Worm (Caenorhabditis elegans) whole organism, late embryonic: ENCODE results near the gene T05H10.8.

Source experiments
- C08G9.2 ChIP-seq: sonication (generic microtip); optimal IDR thresholded peaks from 2 replicates; lab custom pipeline; 2016; ENCODE audit warnings: mild to moderate bottlenecking, missing genetic modification characterization, moderate library complexity, missing compliant biosample characterization
- F13H6.1 ChIP-seq: sonication (generic microtip); optimal IDR thresholded peaks from 2 replicates; lab custom pipeline; 2016; ENCODE audit warnings: missing genetic modification characterization, missing compliant biosample characterization
- K02D7.2 ChIP-seq: sonication (generic microtip); optimal IDR thresholded peaks from 2 replicates; lab custom pipeline; 2017; ENCODE audit warnings: mild to moderate bottlenecking, missing genetic modification characterization, missing compliant biosample characterization
- ahr-1 ChIP-seq: sonication (generic microtip); optimal IDR thresholded peaks from 2 replicates; lab custom pipeline; 2016; ENCODE audit warnings: missing genetic modification characterization, missing compliant biosample characterization
- ceh-14 ChIP-seq: sonication (generic microtip); optimal IDR thresholded peaks from 2 replicates; lab custom pipeline; 2016; ENCODE audit warnings: missing genotype, missing genetic modification characterization, missing compliant biosample characterization
- ceh-18 ChIP-seq: sonication (generic microtip); optimal IDR thresholded peaks from 2 replicates; lab custom pipeline; 2016; ENCODE audit warnings: missing genetic modification characterization, missing compliant biosample characterization
- ceh-2 ChIP-seq: sonication (generic microtip); optimal IDR thresholded peaks from 2 replicates; lab custom pipeline; 2016; ENCODE audit warnings: missing genotype, missing genetic modification characterization, missing compliant biosample characterization
- ceh-22 ChIP-seq: sonication (generic microtip); optimal IDR thresholded peaks from 2 replicates; lab custom pipeline; 2017; ENCODE audit warnings: missing biosample characterization, missing genetic modification characterization
- ceh-30 ChIP-seq: fragments of 150-350 bp; optimal IDR thresholded peaks from 2 replicates; lab custom pipeline; 2014; ENCODE audit warnings: missing biosample characterization, missing genetic modification characterization
- ceh-31 ChIP-seq: sonication (generic microtip); optimal IDR thresholded peaks from 2 replicates; lab custom pipeline; 2016; ENCODE audit warnings: missing genetic modification characterization, missing compliant biosample characterization
- ceh-34 ChIP-seq: sonication (generic microtip); optimal IDR thresholded peaks from 2 replicates; lab custom pipeline; 2016; ENCODE audit warnings: mild to moderate bottlenecking, missing genetic modification characterization, missing compliant biosample characterization
- ceh-48 ChIP-seq: sonication (generic microtip); optimal IDR thresholded peaks from 2 replicates; lab custom pipeline; 2016; ENCODE audit warnings: missing genetic modification characterization, inconsistent platforms, missing compliant biosample characterization
- ceh-6 ChIP-seq: fragments of 200-800 bp; sonication (Bioruptor generic); optimal IDR thresholded peaks from 2 replicates; lab custom pipeline; 2018; ENCODE audit warnings: mild to moderate bottlenecking, missing genetic modification characterization, missing compliant biosample characterization
- che-1 ChIP-seq: sonication (generic microtip); optimal IDR thresholded peaks from 2 replicates; lab custom pipeline; 2016; ENCODE audit warnings: mild to moderate bottlenecking, missing genetic modification characterization, missing compliant biosample characterization
- dve-1 ChIP-seq: sonication (generic microtip); optimal IDR thresholded peaks from 2 replicates; lab custom pipeline; 2017; ENCODE audit warnings: antibody characterized with exemption, mild to moderate bottlenecking, missing genetic modification characterization, missing compliant biosample characterization
- elt-2 ChIP-seq: sonication (generic microtip); optimal IDR thresholded peaks from 2 replicates; lab custom pipeline; 2016; ENCODE audit warnings: missing genetic modification reagents, missing genetic modification characterization, missing compliant biosample characterization
- elt-4 ChIP-seq: sonication (generic microtip); optimal IDR thresholded peaks from 2 replicates; lab custom pipeline; 2016; ENCODE audit warnings: missing genetic modification characterization, missing compliant biosample characterization
- ets-4 ChIP-seq: sonication (generic microtip); optimal IDR thresholded peaks from 2 replicates; lab custom pipeline; 2016; ENCODE audit warnings: missing genetic modification characterization, missing compliant biosample characterization
- fax-1 ChIP-seq: sonication (generic microtip); optimal IDR thresholded peaks from 2 replicates; lab custom pipeline; 2016; ENCODE audit warnings: missing genotype, missing genetic modification characterization, missing compliant biosample characterization
- fkh-6 ChIP-seq: sonication (generic microtip); optimal IDR thresholded peaks from 2 replicates; lab custom pipeline; 2016; ENCODE audit warnings: missing genetic modification characterization, missing compliant biosample characterization
- hlh-13 ChIP-seq: fragments of 200-800 bp; sonication (Bioruptor generic); optimal IDR thresholded peaks from 2 replicates; lab custom pipeline; 2018; ENCODE audit warnings: mild to moderate bottlenecking, missing genetic modification characterization, missing compliant biosample characterization
- hlh-30 ChIP-seq: sonication (generic microtip); optimal IDR thresholded peaks from 2 replicates; lab custom pipeline; 2017; ENCODE audit warnings: antibody characterized with exemption, missing genetic modification characterization, missing compliant biosample characterization; ENCODE audit not compliant: insufficient read depth
- hlh-8 ChIP-seq: sonication (generic microtip); optimal IDR thresholded peaks from 2 replicates; lab custom pipeline; 2016; ENCODE audit warnings: missing genotype, missing genetic modification characterization, missing compliant biosample characterization
- lin-11 ChIP-seq: fragments of 200-800 bp; sonication (Bioruptor generic); optimal IDR thresholded peaks from 2 replicates; lab custom pipeline; 2018; ENCODE audit warnings: mild to moderate bottlenecking, missing genetic modification characterization, missing compliant biosample characterization
- mec-3 ChIP-seq: sonication (generic microtip); optimal IDR thresholded peaks from 2 replicates; lab custom pipeline; 2016; ENCODE audit warnings: borderline replicate concordance, missing genetic modification characterization, missing compliant biosample characterization
- nfya-1 ChIP-seq: sonication (generic microtip); optimal IDR thresholded peaks from 2 replicates; lab custom pipeline; 2017; ENCODE audit warnings: missing genetic modification characterization, mild to moderate bottlenecking, missing compliant biosample characterization, antibody characterized with exemption, moderate library complexity
- nhr-11 ChIP-seq: fragments of 150-350 bp; optimal IDR thresholded peaks from 2 replicates; lab custom pipeline; 2014; ENCODE audit warnings: missing biosample characterization, missing genetic modification characterization
- pat-9 ChIP-seq: fragments of 200-800 bp; sonication (Bioruptor generic); optimal IDR thresholded peaks from 2 replicates; lab custom pipeline; 2018; ENCODE audit warnings: mild to moderate bottlenecking, missing genetic modification characterization, moderate library complexity, missing compliant biosample characterization
- pha-2 ChIP-seq: sonication (generic microtip); optimal IDR thresholded peaks from 2 replicates; lab custom pipeline; 2017; ENCODE audit warnings: mild to moderate bottlenecking, missing genetic modification characterization, missing compliant biosample characterization
- pqm-1 ChIP-seq: sonication (generic microtip); optimal IDR thresholded peaks from 2 replicates; lab custom pipeline; 2016; ENCODE audit warnings: missing genetic modification characterization, missing compliant biosample characterization
- ref-2 ChIP-seq: sonication (generic microtip); optimal IDR thresholded peaks from 2 replicates; lab custom pipeline; 2016; ENCODE audit warnings: missing genetic modification characterization, missing compliant biosample characterization
- rnt-1 ChIP-seq: sonication (generic microtip); optimal IDR thresholded peaks from 2 replicates; lab custom pipeline; 2016; ENCODE audit warnings: missing genetic modification characterization, missing compliant biosample characterization
- sdc-2 ChIP-seq: sonication (generic microtip); optimal IDR thresholded peaks from 2 replicates; lab custom pipeline; 2016; ENCODE audit warnings: missing genotype, missing genetic modification characterization, missing compliant biosample characterization
- sox-4 ChIP-seq: sonication (generic microtip); optimal IDR thresholded peaks from 2 replicates; lab custom pipeline; 2017; ENCODE audit warnings: mild to moderate bottlenecking, missing genetic modification characterization, inconsistent platforms, missing compliant biosample characterization
- syd-9 ChIP-seq: sonication (generic microtip); optimal IDR thresholded peaks from 2 replicates; lab custom pipeline; 2016; ENCODE audit warnings: mild to moderate bottlenecking, missing genetic modification characterization, moderate library complexity, missing compliant biosample characterization
- tbx-7 ChIP-seq: sonication (generic microtip); optimal IDR thresholded peaks from 2 replicates; lab custom pipeline; 2016; ENCODE audit warnings: missing genotype, missing genetic modification characterization, missing compliant biosample characterization
- ttx-3 ChIP-seq: sonication (generic microtip); optimal IDR thresholded peaks from 2 replicates; lab custom pipeline; 2016; ENCODE audit warnings: missing genetic modification reagents, missing genetic modification characterization, missing compliant biosample characterization
- unc-3 ChIP-seq, 2 experiments: fragments of 200-800 bp in 1 of 2; sonication (Bioruptor generic) in 1 of 2; sonication (generic microtip) in 1 of 2; conservative IDR thresholded peaks in 1 of 2; optimal IDR thresholded peaks in 1 of 2; 2 replicates each; pipeline versions ENCODE4 v1.3.6 to Lab custom; 2016 to 2022; ENCODE audit warnings: missing compliant biosample characterization in 2 of 2, missing genetic modification characterization in 2 of 2, missing genetic modification reagents in 1 of 2
- unc-42 ChIP-seq: sonication (generic microtip); optimal IDR thresholded peaks from 2 replicates; lab custom pipeline; 2016; ENCODE audit warnings: missing genotype, missing genetic modification characterization, missing compliant biosample characterization
- unc-55 ChIP-seq: sonication (generic microtip); optimal IDR thresholded peaks from 2 replicates; lab custom pipeline; 2017; ENCODE audit warnings: missing biosample characterization, missing genetic modification reagents, missing genetic modification characterization
- unc-86 ChIP-seq: sonication (generic microtip); optimal IDR thresholded peaks from 2 replicates; lab custom pipeline; 2016; ENCODE audit warnings: missing genetic modification characterization, missing compliant biosample characterization
- ztf-16 ChIP-seq: sonication (generic microtip); optimal IDR thresholded peaks from 2 replicates; lab custom pipeline; 2017; ENCODE audit warnings: missing genetic modification characterization, missing compliant biosample characterization

Gene T05H10.8

DNA sequence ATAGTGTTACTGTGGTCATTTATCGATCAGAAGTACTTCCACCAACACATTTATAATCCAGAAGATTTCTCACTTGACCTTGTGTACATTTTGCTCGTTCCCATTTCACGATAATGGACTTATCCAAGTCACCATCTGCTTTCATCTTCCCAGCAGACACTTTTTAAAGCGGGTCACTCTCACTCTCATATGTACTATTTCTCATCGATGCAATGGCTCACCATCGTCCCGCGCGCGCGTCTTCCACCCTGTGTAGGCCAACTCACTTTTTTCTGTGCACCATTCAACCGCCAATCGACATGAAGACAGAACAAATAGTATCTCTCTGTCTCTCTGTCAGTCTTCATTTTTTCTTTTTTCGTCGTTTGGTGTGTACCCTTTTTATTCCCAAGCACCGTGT, 6.7 kb upstream of the T05H10.8 start:
- TF ChIP-seq nhr-11 (tag; lab: Kevin White, UChicago) (no peak), K02D7.2 (tag; lab: Kevin White, UChicago) (no peak), che-1 (tag; lab: Kevin White, UChicago) (no peak), pha-2 (tag; lab: Kevin White, UChicago) (no peak), hlh-13 (no peak), pqm-1 (tag; lab: Kevin White, UChicago) (no peak), ceh-48 (tag; lab: Kevin White, UChicago) (no peak), ref-2 (no peak), fax-1 (tag; lab: Kevin White, UChicago) (no peak)

DNA sequence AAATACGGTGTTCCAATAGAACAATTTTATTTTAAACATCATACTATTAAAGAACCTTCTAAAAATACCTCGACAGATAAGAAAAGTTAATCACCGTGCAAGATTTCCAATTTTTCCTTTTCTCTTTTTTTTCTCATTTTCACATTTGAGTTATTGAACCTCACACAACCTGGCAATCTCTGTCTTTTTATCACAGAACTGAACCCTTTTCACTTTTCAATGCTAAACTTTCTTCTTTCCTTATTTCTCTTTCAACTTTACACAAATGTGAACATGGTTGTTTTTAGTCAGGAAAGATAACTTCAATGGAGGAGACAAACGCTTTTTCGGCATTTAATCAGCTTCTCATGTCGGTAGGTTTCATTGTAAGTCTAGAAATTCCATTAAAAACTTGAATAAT, 6.0 kb upstream of the T05H10.8 start, which contains the start of gene T05H10.4:
Gene T05H10.4 (plus strand): TSS at position 301 of the 400 bp plus-strand sequence.
- TF ChIP-seq tbx-7 (tag; lab: Kevin White, UChicago): no peak
- TF ChIP-seq C08G9.2 (tag; lab: Kevin White, UChicago): no peak
- no peak for TF ChIP-seq sdc-2 (tag; lab: Kevin White, UChicago)

DNA sequence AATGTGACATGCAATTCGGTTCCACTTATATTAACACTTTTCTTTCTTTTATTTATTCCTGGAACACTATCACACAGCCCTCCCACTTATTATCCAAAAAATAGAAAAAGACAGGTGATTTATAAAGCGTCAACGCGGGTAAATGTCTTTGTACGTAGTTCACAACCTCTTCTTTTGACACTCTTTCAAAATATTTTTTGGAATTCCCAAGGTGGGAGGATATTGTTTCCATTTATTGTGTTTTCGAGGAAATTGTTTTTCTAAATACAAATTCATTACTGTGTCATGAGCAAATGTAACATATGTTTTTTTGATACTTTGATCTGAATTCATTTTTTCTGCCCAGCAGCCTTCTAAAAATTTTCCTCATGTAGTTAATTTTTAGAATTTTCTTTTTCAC, 958 bp upstream of the T05H10.8 start:
- TF ChIP-seq ahr-1 (tag; lab: Kevin White, UChicago) (no peak), elt-4 (tag; lab: Kevin White, UChicago) (no peak), rnt-1 (no peak), sox-4 (tag; lab: Kevin White, UChicago) (no peak), mec-3 (no peak), fax-1 (tag; lab: Kevin White, UChicago) (no peak), F13H6.1 (no peak), pat-9 (tag; lab: Kevin White, UChicago) (no peak), unc-3 (GFP tag; conservative IDR thresholded peaks at IDR 0.05; lab: Robert Waterston, UW) (no peak), unc-3 (tag; optimal IDR thresholded peaks at IDR 0.05; lab: Kevin White, UChicago) (no peak)

DNA sequence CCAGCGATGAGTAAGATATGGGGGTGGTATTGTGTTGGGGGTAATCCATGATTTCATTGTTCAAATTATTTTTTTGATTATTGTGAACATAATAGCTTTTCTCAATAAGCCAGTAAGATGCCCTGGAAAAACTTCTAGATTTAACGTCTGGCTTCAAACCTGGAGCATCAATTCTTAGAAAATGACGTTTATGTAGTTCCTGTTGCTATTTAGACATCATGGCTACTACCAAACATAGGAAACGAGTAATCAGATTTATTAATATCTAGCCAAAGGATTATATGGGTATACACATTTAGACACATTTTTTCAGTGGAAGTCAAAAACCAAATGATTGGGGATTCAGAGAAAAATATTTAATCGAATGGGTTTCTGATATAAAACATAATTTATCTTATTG, 663 bp downstream of the T05H10.8 start:
- TF ChIP-seq dve-1 (tag; lab: Kevin White, UChicago): no peak
- no peak for TF ChIP-seq hlh-13
- no peak for TF ChIP-seq tbx-7 (tag; lab: Kevin White, UChicago)
- no peak for TF ChIP-seq ttx-3 (tag; lab: Kevin White, UChicago)
- no peak for TF ChIP-seq ceh-6 (GFP tag; lab: Kevin White, UChicago)

DNA sequence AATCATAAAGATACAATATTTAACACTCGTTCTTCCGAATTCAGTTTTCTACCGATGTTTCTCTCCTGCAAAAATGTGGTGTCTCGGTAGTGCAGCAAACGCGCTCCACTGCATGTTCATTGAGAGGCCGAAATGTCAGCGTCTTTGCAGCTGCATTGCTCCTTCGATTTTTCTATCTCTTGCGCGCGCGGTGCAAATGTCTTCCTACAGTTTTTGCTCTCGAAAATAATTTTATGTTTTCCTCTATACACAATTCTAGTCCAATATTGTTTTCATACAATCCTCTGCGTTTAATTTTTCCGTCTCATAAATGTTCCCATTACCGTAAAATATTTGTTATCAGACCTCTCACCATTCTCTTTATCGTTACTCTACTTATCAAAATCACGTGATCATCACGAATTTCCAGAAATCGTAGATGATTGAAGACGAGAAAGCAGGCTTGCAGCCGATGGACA, 3.5 kb downstream of the T05H10.8 start, which contains the start of gene ufd-2:
Gene ufd-2 (plus strand): TSS at position 408 of the 458 bp plus-strand sequence.
- TF ChIP-seq pha-2 (tag; lab: Kevin White, UChicago) (no peak), ztf-16 (peak; percentile 41), syd-9 (tag; lab: Kevin White, UChicago) (no peak), hlh-30 (tag; lab: Kevin White, UChicago) (no peak), rnt-1 (peak; percentile 75), dve-1 (tag; lab: Kevin White, UChicago) (peak; percentile 20), hlh-8 (peak; percentile 30), ets-4 (tag; lab: Kevin White, UChicago) (peak; percentile 50), elt-2 (tag; lab: Kevin White, UChicago) (peak; percentile 79), lin-11 (tag; lab: Kevin White, UChicago) (no peak), ceh-2 (tag; lab: Kevin White, UChicago) (peak; percentile 73), ceh-48 (tag; lab: Kevin White, UChicago) (peak; percentile 20), ceh-14 (peak; percentile 56), unc-55 (GFP tag; lab: Kevin White, UChicago) (peak; percentile 15), unc-3 (GFP tag; conservative IDR thresholded peaks at IDR 0.05; lab: Robert Waterston, UW) (0 out of 2 replicates have a peak, but pooled peaks have one; percentile 14), unc-3 (tag; optimal IDR thresholded peaks at IDR 0.05; lab: Kevin White, UChicago) (no peak), fax-1 (tag; lab: Kevin White, UChicago) (peak; percentile 47), F13H6.1 (peak; percentile 68), sox-4 (tag; lab: Kevin White, UChicago) (no peak), unc-86 (tag; lab: Kevin White, UChicago) (peak; percentile 36), C08G9.2 (tag; lab: Kevin White, UChicago) (peak; percentile 71), ceh-18 (tag; lab: Kevin White, UChicago) (peak; percentile 71), ceh-22 (tag; lab: Kevin White, UChicago) (no peak), tbx-7 (tag; lab: Kevin White, UChicago) (peak; percentile 51), ceh-34 (tag; lab: Kevin White, UChicago) (peak; percentile 48), ceh-31 (tag; lab: Kevin White, UChicago) (peak; percentile 94), ceh-30 (tag; lab: Kevin White, UChicago) (no peak), fkh-6 (tag; lab: Kevin White, UChicago) (peak; percentile 57), ref-2 (peak; percentile 82), nfya-1 (tag; lab: Kevin White, UChicago) (peak; percentile 63), ahr-1 (tag; lab: Kevin White, UChicago) (peak; percentile 19), unc-42 (tag; lab: Kevin White, UChicago) (peak; percentile 66)
